Worm (Caenorhabditis elegans) whole organism, L4 larva: ENCODE results near the gene nca-2.

Experiments
- daf-19 ChIP-seq: fragments of 200-800 bp; sonication (Bioruptor generic); conservative IDR thresholded peaks from 2 replicates; pipeline ENCODE4 v1.3.6; 2022; ENCODE audit warnings: missing genetic modification characterization, missing compliant biosample characterization
- dve-1 ChIP-seq: sonication (generic microtip); optimal IDR thresholded peaks from 2 replicates; lab custom pipeline; 2017; ENCODE audit warnings: antibody characterized with exemption, mild to moderate bottlenecking, missing genetic modification characterization, missing compliant biosample characterization; ENCODE audit not compliant: insufficient read depth
- egl-27 ChIP-seq: sonication (generic microtip); optimal IDR thresholded peaks from 3 replicates; lab custom pipeline; 2017; ENCODE audit warnings: missing biosample characterization, missing genetic modification reagents, missing genetic modification characterization
- mdl-1 ChIP-seq, 2 experiments: fragments of 150-350 bp in 1 of 2; sonication (generic microtip) in 1 of 2; optimal IDR thresholded peaks; 2 replicates each; lab custom pipeline; 2014 to 2017; ENCODE audit warnings: missing biosample characterization in 2 of 2, missing genetic modification characterization in 2 of 2
- nhr-11 ChIP-seq: fragments of 150-350 bp; optimal IDR thresholded peaks from 2 replicates; lab custom pipeline; 2014; ENCODE audit warnings: missing biosample characterization, missing genetic modification characterization

- TF ChIP-seq egl-27 (tag; lab: Kevin White, UChicago): no peak
- TF ChIP-seq daf-19 (GFP tag; lab: Robert Waterston, UW): no peak
- no peak for TF ChIP-seq mdl-1 (tag; optimal IDR thresholded peaks at IDR 0.05; lab: Kevin White, UChicago)
- no peak for TF ChIP-seq dve-1 (tag; lab: Kevin White, UChicago)
- TF ChIP-seq nhr-11 (tag; lab: Kevin White, UChicago): no peak
Measured at ce11 chrIII:4934896-4935628, 30.3 kb upstream of the nca-2 start, which contains the start of gene mrps-18C.
